Fruit fly (Drosophila melanogaster): ENCODE data around the gene CecB.

- TF ChIP-seq CG32121 (GFP tag; IDR thresholded peaks at IDR 0.05) (no peak), CG34367 (tag; optimal IDR thresholded peaks at IDR 0.05) (no peak), fd96Ca (GFP tag; IDR thresholded peaks at IDR 0.05) (no peak), CG10348 (GFP tag; IDR thresholded peaks at IDR 0.05) (no peak), CG8159 (tag; optimal IDR thresholded peaks at IDR 0.05) (no peak), CG8301 (tag; optimal IDR thresholded peaks at IDR 0.05) (no peak), CG14655 (GFP tag; optimal IDR thresholded peaks at IDR 0.05) (no peak), D1 (tag; optimal IDR thresholded peaks at IDR 0.05) (no peak), EcR (GFP tag; optimal IDR thresholded peaks at IDR 0.05) (no peak), CG12605 (GFP tag; IDR thresholded peaks at IDR 0.05) (no peak), Snoo (tag; optimal IDR thresholded peaks at IDR 0.05) (no peak), rn (GFP tag; IDR thresholded peaks at IDR 0.05) (no peak), CG15710 (tag; optimal IDR thresholded peaks at IDR 0.05) (no peak)
Measured at dm6 chr3R:30235253-30235652, 21.7 kb upstream of the CecB start.

All from whole organism, pupa.